Fruit fly (Drosophila melanogaster) S2 (cell line): Measurements from ENCODE around the gene unc.

Source experiments
- CG8478 ChIP-seq: fragments of >200 bp; optimal IDR thresholded peaks from 2 replicates; lab custom pipeline; 2018
- CTCF ChIP-seq, 2 experiments: fragments of >200 bp; optimal IDR thresholded peaks; 2 replicates each; lab custom pipeline; 2018

Gene unc

dm6 chrX:21071693-21072357 lies 44.9 kb downstream of the unc start:
- TF ChIP-seq CG8478 (lab: Kevin White, UChicago) (no peak), CTCF (optimal IDR thresholded peaks at IDR 0.05; lab: Kevin White, UChicago) (no peak)

- TF ChIP-seq CTCF (optimal IDR thresholded peaks at IDR 0.05; lab: Kevin White, UChicago), result no peak
- no peak for TF ChIP-seq CG8478 (lab: Kevin White, UChicago)
Measured at dm6 chrX:21067908-21068307, 48.8 kb downstream of the unc start.

dm6 chrX:21067474-21067873 lies 49.2 kb downstream of the unc start, which contains the start of gene CG32512:
TSS of gene CG32512 (minus strand) at chrX:21067540.
- no peak for TF ChIP-seq CTCF (optimal IDR thresholded peaks at IDR 0.05; lab: Kevin White, UChicago)
- no peak for TF ChIP-seq CG8478 (lab: Kevin White, UChicago)

- TF ChIP-seq CG8478 (lab: Kevin White, UChicago) (no peak), CTCF (optimal IDR thresholded peaks at IDR 0.05; lab: Kevin White, UChicago) (no peak)
Measured at dm6 chrX:21065775-21066174, 50.9 kb downstream of the unc start.

DNA sequence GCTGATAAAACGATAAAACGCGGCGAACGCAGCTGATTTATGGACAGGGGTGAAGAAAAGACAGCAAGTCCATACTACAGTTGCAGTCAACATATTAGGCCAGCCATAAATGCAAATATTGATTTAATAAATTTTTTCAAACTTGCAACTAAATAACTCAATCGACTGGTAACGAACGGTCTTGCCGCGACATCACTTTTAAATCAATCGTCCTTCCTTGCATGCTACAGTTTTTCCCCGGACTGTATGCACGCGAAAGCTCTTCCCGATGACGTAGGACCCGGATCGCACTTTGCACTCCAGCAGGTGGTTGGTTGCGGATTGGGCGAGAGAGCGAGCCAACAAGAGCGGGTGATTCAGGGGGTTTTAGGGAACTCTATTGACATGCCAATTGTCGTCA lies 51.8 kb downstream of the unc start:
- TF ChIP-seq CG8478 (lab: Kevin White, UChicago) (no peak), CTCF (optimal IDR thresholded peaks at IDR 0.05; lab: Kevin White, UChicago) (no peak)
